Worm (Caenorhabditis elegans) whole organism, L1 larva: ENCODE data around the gene nhr-43.

Source experiments
- aha-1 ChIP-seq: fragments of 150-350 bp; optimal IDR thresholded peaks from 2 replicates; lab custom pipeline; 2014; ENCODE audit warnings: missing biosample characterization, missing genetic modification characterization
- ama-1 ChIP-seq: fragments of 150-350 bp; optimal IDR thresholded peaks from 2 replicates; lab custom pipeline; 2014
- ceh-63 ChIP-seq: fragments of 200-800 bp; sonication (Bioruptor generic); optimal IDR thresholded peaks from 2 replicates; lab custom pipeline; 2018; ENCODE audit warnings: mild to moderate bottlenecking, missing genetic modification characterization, missing compliant biosample characterization
- ceh-8 ChIP-seq: fragments of 200-800 bp; sonication (Bioruptor generic); optimal IDR thresholded peaks from 2 replicates; lab custom pipeline; 2018; ENCODE audit warnings: mild to moderate bottlenecking, missing genetic modification characterization, moderate library complexity, missing compliant biosample characterization
- efl-1 ChIP-seq, 4 experiments: fragments of 150-350 bp; optimal IDR thresholded peaks in 3 of 4; peaks in 1 of 4; 1 replicate in 1 of 4; 2 replicates in 3 of 4; lab custom pipeline; 2014; ENCODE audit warnings: missing biosample characterization in 2 of 4, missing genetic modification characterization in 2 of 4, missing genetic modification reagents in 2 of 4
- egl-13 ChIP-seq: sonication (generic microtip); optimal IDR thresholded peaks from 2 replicates; lab custom pipeline; 2016; ENCODE audit warnings: missing genotype, missing genetic modification reagents, missing genetic modification characterization, missing compliant biosample characterization
- fkh-10 ChIP-seq: sonication (generic microtip); optimal IDR thresholded peaks from 2 replicates; lab custom pipeline; 2017; ENCODE audit warnings: missing biosample characterization, missing genetic modification reagents, missing genetic modification characterization
- hpl-2 ChIP-seq: fragments of 150-350 bp; optimal IDR thresholded peaks from 2 replicates; lab custom pipeline; 2014; ENCODE audit warnings: missing biosample characterization, missing genetic modification reagents, missing genetic modification characterization
- irx-1 ChIP-seq: sonication (generic microtip); optimal IDR thresholded peaks from 2 replicates; lab custom pipeline; 2016; ENCODE audit warnings: missing genetic modification characterization, missing compliant biosample characterization
- mef-2 ChIP-seq: fragments of 150-350 bp; optimal IDR thresholded peaks from 2 replicates; lab custom pipeline; 2014; ENCODE audit warnings: missing biosample characterization, missing genetic modification characterization
- nhr-11 ChIP-seq: fragments of 150-350 bp; optimal IDR thresholded peaks from 2 replicates; lab custom pipeline; 2014; ENCODE audit warnings: missing biosample characterization, missing genetic modification characterization
- nhr-71 ChIP-seq: sonication (generic microtip); optimal IDR thresholded peaks from 2 replicates; lab custom pipeline; 2016; ENCODE audit warnings: mild to moderate bottlenecking, missing genetic modification characterization, moderate library complexity, missing compliant biosample characterization
- xbp-1 ChIP-seq: sonication (generic microtip); optimal IDR thresholded peaks from 2 replicates; lab custom pipeline; 2016; ENCODE audit warnings: missing genetic modification characterization, missing compliant biosample characterization
- zag-1 ChIP-seq: fragments of 150-350 bp; optimal IDR thresholded peaks from 2 replicates; lab custom pipeline; 2014; ENCODE audit warnings: missing biosample characterization, missing genetic modification characterization

nhr-43 gene

ce11 chrIV:11949717-11950116 lies 50.3 kb downstream of the nhr-43 start, which contains the start of gene hdl-1:
TSS of gene hdl-1 (minus strand) at chrIV:11949817.
- TF ChIP-seq xbp-1 (tag; lab: Kevin White, UChicago) = no peak
- no peak for TF ChIP-seq egl-13 (tag; lab: Kevin White, UChicago)
- TF ChIP-seq nhr-11 = no peak
- no peak for TF ChIP-seq ceh-8 (GFP tag; lab: Kevin White, UChicago)
- no peak for TF ChIP-seq hpl-2 (GFP tag; lab: Kevin White, UChicago)
- TF ChIP-seq nhr-71 = no peak
- TF ChIP-seq mef-2 (tag; lab: Kevin White, UChicago) = no peak
- TF ChIP-seq ama-1 (lab: Kevin White, UChicago) = no peak
- no peak for TF ChIP-seq ceh-63 (GFP tag; lab: Kevin White, UChicago)
- TF ChIP-seq fkh-10 (GFP tag; lab: Kevin White, UChicago) = no peak
- TF ChIP-seq irx-1 (tag; lab: Kevin White, UChicago) = no peak
- no peak for TF ChIP-seq aha-1 (tag; lab: Kevin White, UChicago)

- TF ChIP-seq zag-1 (tag; lab: Kevin White, UChicago) = no peak
- TF ChIP-seq efl-1 (optimal IDR thresholded peaks at IDR 0.05; lab: Kevin White, UChicago) = no peak
- TF ChIP-seq efl-1 (GFP tag; optimal IDR thresholded peaks at IDR 0.05 in 1 of 2; lab: Kevin White, UChicago) = peak in 1 of 2 experiments; percentile 24
These were observed 50.9 kb downstream of the nhr-43 start, which contains the start of gene tbx-36 for ce11 chrIV:11950270-11950669. TSS of gene tbx-36 (plus strand) at chrIV:11950570.
